Fruit fly (Drosophila melanogaster) whole organism, embryonic: ENCODE results near the gene CG32313.

ENCODE experiments used
- Awh ChIP-seq: fragments of 200-800 bp; sonication (Bioruptor generic); IDR thresholded peaks from 2 replicates; pipeline ENCODE4, ENCODE4 v1.3.6; 2022; ENCODE audit warnings: missing biosample characterization, missing genetic modification characterization
- CG10431 ChIP-seq: fragments of 200-800 bp; sonication (Bioruptor generic); optimal IDR thresholded peaks from 3 replicates; lab custom pipeline; 2018; ENCODE audit warnings: missing biosample characterization, mild to moderate bottlenecking, missing genetic modification characterization
- CG10979 ChIP-seq: fragments of 200-800 bp; sonication (Bioruptor generic); optimal IDR thresholded peaks from 2 replicates; lab custom pipeline; 2018; ENCODE audit warnings: missing biosample characterization, mild to moderate bottlenecking, missing genetic modification characterization, moderate library complexity
- CG11696 ChIP-seq: fragments of 200-800 bp; sonication (Bioruptor generic); IDR thresholded peaks from 2 replicates; pipeline ENCODE4 v1.3.6; 2022; ENCODE audit warnings: missing biosample characterization, missing genetic modification characterization
- CG11723 ChIP-seq: fragments of 200-800 bp; sonication (Bioruptor generic); optimal IDR thresholded peaks from 2 replicates; lab custom pipeline; 2017; ENCODE audit warnings: missing biosample characterization, mild to moderate bottlenecking, missing genetic modification characterization
- CG13296 ChIP-seq: fragments of 200-800 bp; sonication (Bioruptor generic); optimal IDR thresholded peaks from 3 replicates; lab custom pipeline; 2018; ENCODE audit warnings: missing biosample characterization, mild to moderate bottlenecking, missing genetic modification characterization
- CG13424 ChIP-seq: fragments of 200-800 bp; sonication (Bioruptor generic); optimal IDR thresholded peaks from 2 replicates; lab custom pipeline; 2019; ENCODE audit warnings: missing biosample characterization, mild to moderate bottlenecking, missing genetic modification characterization, moderate library complexity
- CG15696 ChIP-seq: fragments of 200-800 bp; sonication (Bioruptor generic); optimal IDR thresholded peaks from 2 replicates; lab custom pipeline; 2019; ENCODE audit warnings: missing biosample characterization, mild to moderate bottlenecking, missing genetic modification characterization, moderate library complexity
- CG1647 ChIP-seq: fragments of 200-800 bp; sonication (Bioruptor generic); optimal IDR thresholded peaks from 3 replicates; lab custom pipeline; 2016; ENCODE audit warnings: missing biosample characterization, missing genetic modification characterization
- CG17359 ChIP-seq: fragments of 200-800 bp; sonication (Bioruptor generic); optimal IDR thresholded peaks from 3 replicates; lab custom pipeline; 2018; ENCODE audit warnings: missing biosample characterization, mild to moderate bottlenecking, missing genetic modification characterization, moderate library complexity
- CG17361 ChIP-seq: fragments of 200-800 bp; sonication (Bioruptor generic); IDR thresholded peaks from 3 replicates; pipeline ENCODE4 v1.3.6; 2022; ENCODE audit warnings: missing biosample characterization, missing genetic modification characterization
- CG17612 ChIP-seq: fragments of 200-800 bp; sonication (Bioruptor generic); IDR thresholded peaks from 2 replicates; pipeline ENCODE4 v1.3.6; 2022; ENCODE audit warnings: missing biosample characterization, missing genetic modification characterization
- CG2116 ChIP-seq: fragments of 200-800 bp; sonication (Bioruptor generic); optimal IDR thresholded peaks from 3 replicates; lab custom pipeline; 2018; ENCODE audit warnings: missing biosample characterization, mild to moderate bottlenecking, missing genetic modification characterization
- CG31365 ChIP-seq: fragments of 200-800 bp; sonication (Bioruptor generic); optimal IDR thresholded peaks from 2 replicates; lab custom pipeline; 2018; ENCODE audit warnings: missing biosample characterization, mild to moderate bottlenecking, missing genetic modification characterization
- CG3726 ChIP-seq: fragments of 200-800 bp; sonication (Bioruptor generic); IDR thresholded peaks from 3 replicates; pipeline ENCODE4, ENCODE4 v1.3.6; 2022; ENCODE audit warnings: missing biosample characterization, missing genetic modification characterization
- CG4707 ChIP-seq: fragments of 200-800 bp; sonication (Bioruptor generic); optimal IDR thresholded peaks from 2 replicates; lab custom pipeline; 2018; ENCODE audit warnings: missing biosample characterization, mild to moderate bottlenecking, missing genetic modification characterization, moderate library complexity
- CG5180 ChIP-seq: fragments of 200-800 bp; sonication (Bioruptor generic); optimal IDR thresholded peaks from 3 replicates; lab custom pipeline; 2017; ENCODE audit warnings: missing biosample characterization, missing genetic modification characterization, mild to moderate bottlenecking, moderate library complexity, missing genetic modification reagents
- CG7372 ChIP-seq: fragments of 200-800 bp; sonication (Bioruptor generic); IDR thresholded peaks from 2 replicates; pipeline ENCODE4 v1.3.6; 2022; ENCODE audit warnings: missing biosample characterization, missing genetic modification characterization
- CG7556 ChIP-seq: fragments of 200-800 bp; sonication (Bioruptor generic); optimal IDR thresholded peaks from 2 replicates; lab custom pipeline; 2017; ENCODE audit warnings: missing biosample characterization, mild to moderate bottlenecking, missing genetic modification characterization
- CG8388 ChIP-seq: fragments of 200-800 bp; sonication (Bioruptor generic); optimal IDR thresholded peaks from 2 replicates; lab custom pipeline; 2019; ENCODE audit warnings: missing biosample characterization, mild to moderate bottlenecking, missing genetic modification characterization, moderate library complexity
- CG8478 ChIP-seq: fragments of >200 bp; optimal IDR thresholded peaks from 2 replicates; lab custom pipeline; 2018
- CG8924 ChIP-seq: fragments of 200-800 bp; optimal IDR thresholded peaks from 3 replicates; lab custom pipeline; 2019; ENCODE audit warnings: missing biosample characterization, mild to moderate bottlenecking, missing genetic modification characterization, moderate library complexity
- CG8944 ChIP-seq: fragments of 200-800 bp; sonication (Bioruptor generic); optimal IDR thresholded peaks from 3 replicates; lab custom pipeline; 2016; ENCODE audit warnings: missing biosample characterization, missing genetic modification characterization
- CG9437 ChIP-seq: fragments of 200-800 bp; sonication (Bioruptor generic); optimal IDR thresholded peaks from 2 replicates; lab custom pipeline; 2018; ENCODE audit warnings: missing biosample characterization, mild to moderate bottlenecking, missing genetic modification characterization
- Chrac-16 ChIP-seq: fragments of 200-800 bp; sonication (Bioruptor generic); optimal IDR thresholded peaks from 3 replicates; lab custom pipeline; 2016; ENCODE audit warnings: missing biosample characterization, missing genetic modification characterization
- D19A ChIP-seq: fragments of 200-800 bp; optimal IDR thresholded peaks from 3 replicates; lab custom pipeline; 2019; ENCODE audit warnings: missing biosample characterization, mild to moderate bottlenecking, missing genetic modification characterization, moderate library complexity
- Doc2 ChIP-seq: fragments of 200-800 bp; sonication (Bioruptor generic); IDR thresholded peaks from 2 replicates; pipeline ENCODE4 v1.3.6; 2022; ENCODE audit warnings: missing biosample characterization, missing genetic modification characterization
- Doc3 ChIP-seq: fragments of 200-800 bp; sonication (Bioruptor generic); IDR thresholded peaks from 3 replicates; pipeline ENCODE4 v1.3.6; 2022; ENCODE audit warnings: missing biosample characterization, missing genetic modification characterization; ENCODE audit not compliant: partially characterized antibody
- Fer3 ChIP-seq: fragments of 200-800 bp; sonication (Bioruptor generic); optimal IDR thresholded peaks from 2 replicates; lab custom pipeline; 2018; ENCODE audit warnings: missing biosample characterization, mild to moderate bottlenecking, missing genetic modification characterization, moderate library complexity
- Gug ChIP-seq: fragments of 200-800 bp; sonication (Bioruptor generic); IDR thresholded peaks from 4 replicates; pipeline ENCODE4 v1.3.6; 2022; ENCODE audit warnings: missing biosample characterization, missing genetic modification characterization
- HmgZ ChIP-seq: fragments of 200-800 bp; sonication (Bioruptor generic); optimal IDR thresholded peaks from 2 replicates; lab custom pipeline; 2018; ENCODE audit warnings: missing biosample characterization, mild to moderate bottlenecking, missing genetic modification characterization
- Hr78 ChIP-seq, 2 experiments: fragments of 200-800 bp in 1 of 2; fragments of >200 bp in 1 of 2; sonication (Bioruptor generic) in 1 of 2; optimal IDR thresholded peaks; 2 replicates each; lab custom pipeline; 2017 to 2019; ENCODE audit warnings: missing biosample characterization in 2 of 2, missing genetic modification characterization in 2 of 2, mild to moderate bottlenecking in 1 of 2, moderate library complexity in 1 of 2
- Nf-YA ChIP-seq: fragments of 200-800 bp; sonication (Bioruptor generic); IDR thresholded peaks from 2 replicates; pipeline ENCODE4 v1.3.6; 2022; ENCODE audit warnings: missing biosample characterization, missing genetic modification characterization
- bcd ChIP-seq: fragments of 200-800 bp; sonication (Bioruptor generic); optimal IDR thresholded peaks from 2 replicates; lab custom pipeline; 2017; ENCODE audit warnings: missing biosample characterization, mild to moderate bottlenecking, missing genetic modification characterization
- crol ChIP-seq: fragments of 200-800 bp; sonication (Bioruptor generic); IDR thresholded peaks from 2 replicates; pipeline ENCODE4 v1.3.6; 2022; ENCODE audit warnings: missing biosample characterization, missing genetic modification characterization
- ems ChIP-seq: fragments of 200-800 bp; sonication (Bioruptor generic); optimal IDR thresholded peaks from 3 replicates; lab custom pipeline; 2016; ENCODE audit warnings: missing biosample characterization, missing genetic modification characterization
- gcm2 ChIP-seq: fragments of 200-800 bp; sonication (Bioruptor generic); optimal IDR thresholded peaks from 2 replicates; lab custom pipeline; 2016; ENCODE audit warnings: missing biosample characterization, missing genetic modification characterization
- gem ChIP-seq: fragments of 200-800 bp; sonication (Bioruptor generic); optimal IDR thresholded peaks from 2 replicates; lab custom pipeline; 2019; ENCODE audit warnings: missing biosample characterization, mild to moderate bottlenecking, missing genetic modification characterization, moderate library complexity
- grau ChIP-seq: fragments of 200-800 bp; optimal IDR thresholded peaks from 3 replicates; lab custom pipeline; 2019; ENCODE audit warnings: missing biosample characterization, mild to moderate bottlenecking, missing genetic modification characterization, moderate library complexity
- kay ChIP-seq: fragments of 200-800 bp; sonication (Bioruptor generic); optimal IDR thresholded peaks from 2 replicates; lab custom pipeline; 2016; ENCODE audit warnings: missing biosample characterization, missing genetic modification characterization
- lab ChIP-seq: fragments of 200-800 bp; sonication (Bioruptor generic); optimal IDR thresholded peaks from 3 replicates; lab custom pipeline; 2017; ENCODE audit warnings: missing biosample characterization, missing genetic modification characterization, mild to moderate bottlenecking, moderate library complexity, missing genetic modification reagents
- lilli ChIP-seq: fragments of 200-800 bp; sonication (Bioruptor generic); optimal IDR thresholded peaks from 3 replicates; lab custom pipeline; 2016; ENCODE audit warnings: missing biosample characterization, missing genetic modification characterization
- maf-S ChIP-seq: fragments of 200-800 bp; sonication (Bioruptor generic); optimal IDR thresholded peaks from 2 replicates; lab custom pipeline; 2016; ENCODE audit warnings: missing biosample characterization, missing genetic modification characterization
- nau ChIP-seq: fragments of 200-800 bp; sonication (Bioruptor generic); optimal IDR thresholded peaks from 3 replicates; lab custom pipeline; 2017; ENCODE audit warnings: missing biosample characterization, mild to moderate bottlenecking, missing genetic modification characterization, missing genetic modification reagents
- nmo ChIP-seq: fragments of 200-800 bp; sonication (Bioruptor generic); optimal IDR thresholded peaks from 2 replicates; lab custom pipeline; 2018; ENCODE audit warnings: missing biosample characterization, mild to moderate bottlenecking, missing genetic modification characterization, moderate library complexity
- prd ChIP-seq, 3 experiments: fragments of >200 bp in 2 of 3; fragments of 200-800 bp in 1 of 3; sonication (Bioruptor generic) in 1 of 3; optimal IDR thresholded peaks in 2 of 3; IDR thresholded peaks in 1 of 3; 2 replicates in 2 of 3; 3 replicates in 1 of 3; pipeline versions ENCODE4 v1.3.6 to Lab custom; 2017 to 2022; ENCODE audit warnings: missing biosample characterization in 1 of 3, missing genetic modification characterization in 1 of 3
- sd ChIP-seq: fragments of 200-800 bp; sonication (Bioruptor generic); optimal IDR thresholded peaks from 3 replicates; lab custom pipeline; 2018; ENCODE audit warnings: missing biosample characterization, mild to moderate bottlenecking, missing genetic modification characterization, moderate library complexity
- seq ChIP-seq: fragments of 200-800 bp; sonication (Bioruptor generic); IDR thresholded peaks from 2 replicates; pipeline ENCODE4 v1.3.6; 2022; ENCODE audit warnings: missing biosample characterization, missing genetic modification characterization
- slbo ChIP-seq: fragments of 200-800 bp; sonication (Bioruptor generic); IDR thresholded peaks from 2 replicates; pipeline ENCODE4 v1.3.6; 2022; ENCODE audit warnings: missing biosample characterization, missing genetic modification characterization

The CG32313 gene

DNA sequence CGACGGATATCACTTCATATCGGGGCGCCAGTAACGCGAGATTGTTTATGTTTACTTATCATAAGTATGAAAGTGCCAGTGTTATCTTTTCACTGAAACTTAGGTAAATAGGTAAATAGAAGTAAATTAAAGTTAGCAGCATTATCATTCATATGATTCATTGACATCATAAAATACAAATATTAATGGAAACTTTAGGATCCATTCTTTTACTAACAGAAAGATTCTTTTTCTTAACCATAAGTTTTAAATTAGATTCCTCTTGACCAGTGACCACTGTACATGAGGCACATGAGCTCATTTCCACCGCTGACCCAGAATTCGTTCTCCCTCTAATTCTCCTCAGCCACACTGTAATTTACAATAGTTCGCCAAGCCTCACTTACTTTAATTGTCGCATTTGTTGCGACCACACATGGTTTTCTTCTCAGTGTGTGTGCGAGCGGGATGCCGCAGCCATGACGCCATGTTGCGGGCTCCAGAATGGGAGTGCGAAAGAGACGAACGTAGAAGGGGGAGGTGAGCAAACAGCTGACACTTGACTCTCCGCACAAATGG is 32.9 kb upstream of the CG32313 start:
- TF ChIP-seq CG8944 = peak; percentile 5
- no peak for TF ChIP-seq CG17612 (GFP tag; lab: Robert Waterston, UW)
- TF ChIP-seq CG11723 (GFP tag; lab: Kevin White, UChicago) = no peak
- TF ChIP-seq CG13296 (GFP tag; lab: Kevin White, UChicago) = peak; percentile 2
- peak; percentile 54 for TF ChIP-seq CG15696
- TF ChIP-seq gem (tag; lab: Kevin White, UChicago) = peak; percentile 59
- no peak for TF ChIP-seq Doc2 (GFP tag; lab: Robert Waterston, UW)
- TF ChIP-seq prd (optimal IDR thresholded peaks at IDR 0.05; lab: Kevin White, UChicago) = no peak
- TF ChIP-seq prd (GFP tag; IDR thresholded peaks at IDR 0.05; lab: Robert Waterston, UW) = peak; percentile 58
- TF ChIP-seq gcm2 (GFP tag; lab: Kevin White, UChicago) = no peak
- 0 out of 2 replicates have a peak, but pooled peaks have one; percentile 18 for TF ChIP-seq seq (GFP tag; lab: Robert Waterston, UW)
- TF ChIP-seq Fer3 = peak; percentile 47
- peak; percentile 80 for TF ChIP-seq grau (tag; lab: Kevin White, UChicago)
- peak; percentile 25 for TF ChIP-seq CG10979 (tag; lab: Kevin White, UChicago)
- no peak for TF ChIP-seq ems (GFP tag; lab: Kevin White, UChicago)
- peak; percentile 11; the same call in 1 of the 2 replicates for TF ChIP-seq CG11696
- TF ChIP-seq maf-S (GFP tag; lab: Kevin White, UChicago) = no peak
- peak; percentile 33 for TF ChIP-seq CG13424 (tag; lab: Kevin White, UChicago)
- peak; percentile 59 for TF ChIP-seq Awh (GFP tag; lab: Robert Waterston, UW)
- TF ChIP-seq kay = peak; percentile 25
- TF ChIP-seq Chrac-16 (GFP tag; lab: Kevin White, UChicago) = peak; percentile 34
- TF ChIP-seq CG17361 (GFP tag; lab: Robert Waterston, UW) = peak; percentile 44; the same call in 2 of the 3 replicates
- peak; percentile 66 for TF ChIP-seq CG8478
- TF ChIP-seq lilli (GFP tag; lab: Kevin White, UChicago) = peak; percentile 39
- TF ChIP-seq D19A (tag; lab: Kevin White, UChicago) = peak; percentile 30
- peak; percentile 7 for TF ChIP-seq CG4707 (GFP tag; lab: Kevin White, UChicago)
- TF ChIP-seq nau (GFP tag; lab: Kevin White, UChicago) = peak; percentile 49
- peak; percentile 7 for TF ChIP-seq CG8924
- peak; percentile 21 for TF ChIP-seq bcd (GFP tag; lab: Kevin White, UChicago)
- no peak for TF ChIP-seq CG31365
- peak; percentile 9 for TF ChIP-seq sd
- peak; percentile 36; the same call in 1 of the 2 replicates for TF ChIP-seq Nf-YA
- no peak for TF ChIP-seq CG1647 (GFP tag; lab: Kevin White, UChicago)
- TF ChIP-seq Hr78 (GFP tag; optimal IDR thresholded peaks at IDR 0.05; lab: Kevin White, UChicago) = no peak
- peak; percentile 27 for TF ChIP-seq slbo
- TF ChIP-seq crol (GFP tag; lab: Robert Waterston, UW) = peak; percentile 64
- TF ChIP-seq Gug (GFP tag; lab: Robert Waterston, UW) = peak; percentile 36; the same call in 1 of the 4 replicates
- TF ChIP-seq CG9437 (GFP tag; lab: Kevin White, UChicago) = peak; percentile 19
- TF ChIP-seq Doc3 (GFP tag; lab: Robert Waterston, UW) = no peak
- no peak for TF ChIP-seq CG7372
- TF ChIP-seq HmgZ = peak; percentile 34
- TF ChIP-seq CG3726 (GFP tag; lab: Robert Waterston, UW) = no peak
- TF ChIP-seq CG8388 (GFP tag; lab: Kevin White, UChicago) = no peak
- no peak for TF ChIP-seq CG10431 (GFP tag; lab: Kevin White, UChicago)
- TF ChIP-seq nmo (GFP tag; lab: Kevin White, UChicago) = peak; percentile 4
- TF ChIP-seq CG17359 (tag; lab: Kevin White, UChicago) = peak; percentile 58
- peak; percentile 19 for TF ChIP-seq CG7556 (GFP tag; lab: Kevin White, UChicago)
- peak; percentile 76 for TF ChIP-seq lab
- peak; percentile 54 for TF ChIP-seq CG5180 (GFP tag; lab: Kevin White, UChicago)
- peak; percentile 19 for TF ChIP-seq CG2116 (GFP tag; lab: Kevin White, UChicago)
